Worm (Caenorhabditis elegans) whole organism, midembryonic: ENCODE measurements around the gene T10B10.8.

Source experiments
- flt-1 ChIP-seq: fragments of 200-800 bp; sonication (Bioruptor generic); IDR thresholded peaks from 2 replicates; pipeline ENCODE4 v1.3.6; 2022; ENCODE audit warnings: missing genetic modification characterization, missing compliant biosample characterization
- ztf-23 ChIP-seq: fragments of 200-800 bp; sonication (Bioruptor generic); IDR thresholded peaks from 2 replicates; pipeline ENCODE4 v1.3.6; 2022; ENCODE audit warnings: missing genetic modification reagents, missing genetic modification characterization, missing compliant biosample characterization

- TF ChIP-seq ztf-23 (no peak), flt-1 (GFP tag; lab: Robert Waterston, UW) (no peak; the same call in 1 of the 2 replicates)
These were observed 19.4 kb downstream of the T10B10.8 start for ce11 chrX:15146415-15147210.
